Fruit fly (Drosophila melanogaster): Measurements from ENCODE around the gene CG3568.

Gene CG3568

DNA sequence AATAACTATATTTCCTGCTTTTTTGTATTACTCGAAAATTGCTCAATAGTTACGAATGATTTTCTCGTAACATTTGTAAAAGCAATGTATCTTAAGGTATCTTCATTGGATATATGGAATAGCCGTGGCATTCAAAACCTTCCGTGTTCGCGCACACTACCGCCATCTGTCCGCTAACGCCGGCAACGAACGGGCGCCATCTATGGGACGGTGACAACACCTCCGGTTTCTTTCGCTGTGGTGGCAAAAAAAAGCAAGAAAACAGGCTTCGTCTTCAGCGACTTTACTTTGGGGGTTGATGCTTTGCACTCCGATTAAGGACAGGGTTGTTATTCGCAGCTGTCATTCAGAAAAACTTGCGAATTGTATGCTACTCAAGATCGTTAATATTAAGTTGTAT, 35.3 kb upstream of the CG3568 start (continued):
- peak; percentile 39 for TF ChIP-seq CG1621 (tag; optimal IDR thresholded peaks at IDR 0.05)
- TF ChIP-seq CG6792 (GFP tag; optimal IDR thresholded peaks at IDR 0.05), result peak; percentile 43
- TF ChIP-seq OdsH (GFP tag; optimal IDR thresholded peaks at IDR 0.05), result peak; percentile 56
- TF ChIP-seq fd59A (GFP tag; optimal IDR thresholded peaks at IDR 0.05), result peak; percentile 38
- TF ChIP-seq vri (GFP tag; optimal IDR thresholded peaks at IDR 0.05), result peak; percentile 29
- no peak for TF ChIP-seq CG4318 (GFP tag; optimal IDR thresholded peaks at IDR 0.05)
- TF ChIP-seq CG6163 (GFP tag; IDR thresholded peaks at IDR 0.05), result peak; percentile 60
- TF ChIP-seq CG10669 (GFP tag; optimal IDR thresholded peaks at IDR 0.05), result peak; percentile 19
- no peak for TF ChIP-seq CG3032 (tag; optimal IDR thresholded peaks at IDR 0.05)
- TF ChIP-seq lz (GFP tag; optimal IDR thresholded peaks at IDR 0.05), result peak; percentile 59
- TF ChIP-seq CG11762 (GFP tag; optimal IDR thresholded peaks at IDR 0.05; ENCODE audit: insufficient read depth), result no peak
- no peak for TF ChIP-seq Gug (GFP tag; IDR thresholded peaks at IDR 0.05)
- peak; percentile 46 for TF ChIP-seq net (GFP tag; optimal IDR thresholded peaks at IDR 0.05)
- peak; percentile 52 for TF ChIP-seq acj6 (GFP tag; optimal IDR thresholded peaks at IDR 0.05)
- no peak for TF ChIP-seq Sox15 (GFP tag; optimal IDR thresholded peaks at IDR 0.05)
- peak; percentile 33 for TF ChIP-seq cyc (GFP tag; optimal IDR thresholded peaks at IDR 0.05)
- TF ChIP-seq Hr38 (GFP tag; optimal IDR thresholded peaks at IDR 0.05), result no peak
- no peak for TF ChIP-seq eg (GFP tag; IDR thresholded peaks at IDR 0.05)
- no peak for TF ChIP-seq CG11294 (GFP tag; IDR thresholded peaks at IDR 0.05)
- TF ChIP-seq CG8119 (GFP tag; IDR thresholded peaks at IDR 0.05), result no peak
- TF ChIP-seq dsx (GFP tag; optimal IDR thresholded peaks at IDR 0.05; ENCODE audit: poor library complexity, severe bottlenecking), result no peak
- TF ChIP-seq CG32006 (GFP tag; optimal IDR thresholded peaks at IDR 0.05), result peak; percentile 35
- TF ChIP-seq esn (GFP tag; optimal IDR thresholded peaks at IDR 0.05), result peak; percentile 62
- TF ChIP-seq CG31627 (GFP tag; optimal IDR thresholded peaks at IDR 0.05), result peak; percentile 58
- TF ChIP-seq CG10631 (GFP tag; optimal IDR thresholded peaks at IDR 0.05), result peak; percentile 7

DNA sequence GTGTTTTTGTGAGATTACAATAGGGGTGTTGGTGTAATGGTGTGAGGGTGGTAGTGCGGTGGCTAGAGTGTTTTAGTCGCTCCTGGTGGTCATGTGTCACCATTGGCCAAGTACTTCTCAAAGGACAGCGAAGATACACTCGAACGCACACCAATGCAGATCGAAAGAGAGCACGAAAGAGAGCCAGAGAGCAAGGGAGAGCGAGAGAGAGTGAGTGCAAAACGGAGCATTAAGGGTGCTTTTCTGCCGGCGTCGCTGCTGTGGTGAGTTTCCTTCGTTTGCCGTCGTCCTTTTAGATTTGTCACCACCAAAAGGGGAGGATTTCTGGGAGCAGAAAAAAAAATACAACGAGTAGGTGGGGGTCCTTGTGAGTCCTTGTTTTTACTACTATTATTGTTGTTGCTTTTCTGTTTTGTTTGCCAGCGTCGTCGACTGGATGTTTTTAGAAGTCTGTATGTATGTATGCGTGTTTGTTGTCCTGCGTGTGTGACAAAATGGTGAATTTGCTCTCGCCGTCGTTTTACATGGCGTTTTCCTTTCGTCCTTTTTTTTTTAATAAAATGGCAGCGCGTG, 34.3 kb upstream of the CG3568 start:
- TF ChIP-seq CG6808 (GFP tag; optimal IDR thresholded peaks at IDR 0.05) (no peak), Smox (GFP tag; optimal IDR thresholded peaks at IDR 0.05) (no peak), Sox102F (GFP tag; optimal IDR thresholded peaks at IDR 0.05) (no peak), CG10669 (GFP tag; optimal IDR thresholded peaks at IDR 0.05) (no peak), Gug (GFP tag; IDR thresholded peaks at IDR 0.05) (no peak), CG3032 (tag; optimal IDR thresholded peaks at IDR 0.05) (no peak), Blimp-1 (GFP tag; optimal IDR thresholded peaks at IDR 0.05) (no peak), CG8119 (GFP tag; IDR thresholded peaks at IDR 0.05) (no peak), Sox15 (GFP tag; optimal IDR thresholded peaks at IDR 0.05) (no peak), dsx (GFP tag; optimal IDR thresholded peaks at IDR 0.05; ENCODE audit: poor library complexity, severe bottlenecking) (no peak), svp (GFP tag) (no peak), CG8632 (GFP tag; optimal IDR thresholded peaks at IDR 0.05) (no peak)

DNA sequence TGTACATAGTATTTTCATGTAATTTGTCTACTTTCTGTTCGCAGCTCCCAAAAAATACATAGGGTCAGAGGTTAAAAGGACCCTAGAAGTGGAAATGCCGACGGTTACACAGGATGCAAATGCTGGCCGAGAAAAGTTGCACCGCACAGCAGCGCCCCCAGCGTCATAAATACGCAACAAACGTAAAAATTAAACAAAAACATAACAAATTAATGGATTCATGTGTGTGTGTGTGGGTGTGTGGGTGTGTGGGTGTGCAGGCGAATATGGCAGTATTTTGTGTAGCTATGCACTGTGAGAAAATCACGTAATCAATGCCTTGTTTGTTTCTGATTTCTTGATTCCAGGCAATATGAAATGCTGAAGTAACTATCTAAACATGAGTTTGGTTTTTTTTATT, 30.9 kb upstream of the CG3568 start:
- TF ChIP-seq Sox15 (GFP tag; optimal IDR thresholded peaks at IDR 0.05) (no peak), CG11902 (GFP tag; optimal IDR thresholded peaks at IDR 0.05) (no peak), OdsH (GFP tag; optimal IDR thresholded peaks at IDR 0.05) (no peak), Blimp-1 (GFP tag; optimal IDR thresholded peaks at IDR 0.05) (no peak), Smox (GFP tag; optimal IDR thresholded peaks at IDR 0.05) (no peak), CG31627 (GFP tag; optimal IDR thresholded peaks at IDR 0.05) (no peak), Ets96B (tag; optimal IDR thresholded peaks at IDR 0.05) (no peak), CG10669 (GFP tag; optimal IDR thresholded peaks at IDR 0.05) (no peak), Hr4 (GFP tag; optimal IDR thresholded peaks at IDR 0.05) (no peak), topi (GFP tag; optimal IDR thresholded peaks at IDR 0.05) (no peak), Eip78C (GFP tag) (no peak), net (GFP tag; optimal IDR thresholded peaks at IDR 0.05) (no peak), Ets21C (GFP tag; optimal IDR thresholded peaks at IDR 0.05) (no peak), esn (GFP tag; optimal IDR thresholded peaks at IDR 0.05) (no peak), spab (GFP tag; optimal IDR thresholded peaks at IDR 0.05) (no peak), Sox14 (GFP tag; optimal IDR thresholded peaks at IDR 0.05) (no peak), CG32006 (GFP tag; optimal IDR thresholded peaks at IDR 0.05) (no peak)

Data from whole organism, prepupa.